Worm (Caenorhabditis elegans) whole organism, early embryonic: ENCODE results near the gene W02B12.11.

Source experiments
- B0310.2 ChIP-seq: sonication (generic microtip); optimal IDR thresholded peaks from 2 replicates; lab custom pipeline; 2016; ENCODE audit warnings: mild to moderate bottlenecking, missing genetic modification characterization, missing compliant biosample characterization
- F13C5.2 ChIP-seq: sonication (generic microtip); optimal IDR thresholded peaks from 2 replicates; lab custom pipeline; 2017; ENCODE audit warnings: mild to moderate bottlenecking, missing genetic modification characterization, inconsistent platforms, missing compliant biosample characterization
- aly-1 ChIP-seq: sonication (generic microtip); optimal IDR thresholded peaks from 2 replicates; lab custom pipeline; 2016; ENCODE audit warnings: missing genetic modification characterization, missing compliant biosample characterization
- ama-1 ChIP-seq: fragments of 150-350 bp; optimal IDR thresholded peaks from 2 replicates; lab custom pipeline; 2014
- ceh-13 ChIP-seq: fragments of 200-800 bp; sonication (Bioruptor generic); optimal IDR thresholded peaks from 2 replicates; lab custom pipeline; 2018; ENCODE audit warnings: mild to moderate bottlenecking, missing genetic modification characterization, missing compliant biosample characterization
- ceh-36 ChIP-seq: sonication (generic microtip); optimal IDR thresholded peaks from 2 replicates; lab custom pipeline; 2016; ENCODE audit warnings: missing genetic modification characterization, inconsistent platforms, missing compliant biosample characterization
- ets-7 ChIP-seq: sonication (generic microtip); optimal IDR thresholded peaks from 2 replicates; lab custom pipeline; 2016; ENCODE audit warnings: missing genotype, missing genetic modification characterization, missing compliant biosample characterization
- flt-1 ChIP-seq: fragments of 200-800 bp; sonication (Bioruptor generic); IDR thresholded peaks from 2 replicates; pipeline ENCODE4 v1.3.6; 2022; ENCODE audit warnings: missing genetic modification characterization, missing compliant biosample characterization
- hmbx-1 ChIP-seq: sonication (generic microtip); optimal IDR thresholded peaks from 2 replicates; lab custom pipeline; 2016; ENCODE audit warnings: mild to moderate bottlenecking, missing genetic modification characterization, missing compliant biosample characterization
- hmg-4 ChIP-seq: fragments of 200-800 bp; sonication (Bioruptor generic); optimal IDR thresholded peaks from 2 replicates; lab custom pipeline; 2018; ENCODE audit warnings: mild to moderate bottlenecking, missing genetic modification characterization, missing compliant biosample characterization
- hnd-1 ChIP-seq: sonication (generic microtip); optimal IDR thresholded peaks from 2 replicates; lab custom pipeline; 2016; ENCODE audit warnings: missing genetic modification characterization, missing compliant biosample characterization
- pes-1 ChIP-seq: fragments of 200-800 bp; sonication (Bioruptor generic); IDR thresholded peaks from 2 replicates; pipeline ENCODE4 v1.3.6; 2022; ENCODE audit warnings: missing genetic modification reagents, missing genetic modification characterization, missing compliant biosample characterization
- scrt-1 ChIP-seq: fragments of 200-800 bp; sonication (Bioruptor generic); IDR thresholded peaks from 2 replicates; pipeline ENCODE4 v1.3.6; 2022; ENCODE audit warnings: missing genetic modification characterization, missing compliant biosample characterization
- sea-1 ChIP-seq: fragments of 200-800 bp; sonication (Bioruptor generic); conservative IDR thresholded peaks from 2 replicates; pipeline ENCODE4 v1.3.6; 2022; ENCODE audit warnings: missing genetic modification characterization, missing compliant biosample characterization
- tbx-11 ChIP-seq: fragments of 200-800 bp; sonication (Bioruptor generic); IDR thresholded peaks from 2 replicates; pipeline ENCODE4 v1.3.6; 2022; ENCODE audit warnings: missing genetic modification characterization, missing compliant biosample characterization
- tbx-37 ChIP-seq: fragments of 200-800 bp; sonication (Bioruptor generic); conservative IDR thresholded peaks from 2 replicates; pipeline ENCODE4 v1.3.6; 2022; ENCODE audit warnings: missing genetic modification reagents, missing genetic modification characterization, missing compliant biosample characterization
- tra-4 ChIP-seq: sonication (generic microtip); optimal IDR thresholded peaks from 2 replicates; lab custom pipeline; 2017; ENCODE audit warnings: missing genetic modification characterization, missing compliant biosample characterization

W02B12.11 gene

ce11 chrII:11514775-11515174 lies 41.1 kb downstream of the W02B12.11 start, which contains the start of gene srh-44:
Gene srh-44 (plus strand): TSS chrII:11515075.
- no peak for TF ChIP-seq ets-7
- no peak for TF ChIP-seq tbx-37 (GFP tag; lab: Robert Waterston, UW)
- TF ChIP-seq ceh-36 = no peak
- TF ChIP-seq sea-1 = no peak
- no peak for TF ChIP-seq ama-1 (lab: Kevin White, UChicago)
- no peak for TF ChIP-seq F13C5.2 (tag; lab: Kevin White, UChicago)
- no peak for TF ChIP-seq B0310.2 (tag; lab: Kevin White, UChicago)
- TF ChIP-seq tbx-11 (GFP tag; lab: Robert Waterston, UW) = no peak
- no peak for TF ChIP-seq tra-4 (tag; lab: Kevin White, UChicago)
- no peak for TF ChIP-seq hnd-1
- TF ChIP-seq pes-1 (GFP tag; lab: Robert Waterston, UW) = no peak
- no peak for TF ChIP-seq aly-1 (tag; lab: Kevin White, UChicago)
- no peak for TF ChIP-seq flt-1 (GFP tag; lab: Robert Waterston, UW)
- TF ChIP-seq ceh-13 (GFP tag; lab: Kevin White, UChicago) = no peak
- no peak for TF ChIP-seq hmbx-1 (tag; lab: Kevin White, UChicago)
- TF ChIP-seq scrt-1 = no peak
- no peak for TF ChIP-seq hmg-4 (GFP tag; lab: Kevin White, UChicago)

ce11 chrII:11518184-11518583 lies 44.5 kb downstream of the W02B12.11 start, which contains the start of gene B0334.10:
Gene B0334.10 (plus strand): TSS chrII:11518484.
- TF ChIP-seq aly-1 (tag; lab: Kevin White, UChicago) (no peak), flt-1 (GFP tag; lab: Robert Waterston, UW) (no peak), ceh-36 (no peak), tbx-37 (GFP tag; lab: Robert Waterston, UW) (no peak), tbx-11 (GFP tag; lab: Robert Waterston, UW) (no peak), ama-1 (lab: Kevin White, UChicago) (no peak)

- no peak for TF ChIP-seq hmg-4 (GFP tag; lab: Kevin White, UChicago)
- no peak for TF ChIP-seq tbx-37 (GFP tag; lab: Robert Waterston, UW)
- TF ChIP-seq hnd-1 = no peak
- TF ChIP-seq hmbx-1 (tag; lab: Kevin White, UChicago) = no peak
- TF ChIP-seq ets-7 = no peak
- TF ChIP-seq tra-4 (tag; lab: Kevin White, UChicago) = no peak
- no peak for TF ChIP-seq ceh-13 (GFP tag; lab: Kevin White, UChicago)
- no peak for TF ChIP-seq scrt-1
- no peak for TF ChIP-seq flt-1 (GFP tag; lab: Robert Waterston, UW)
- TF ChIP-seq aly-1 (tag; lab: Kevin White, UChicago) = no peak
- no peak for TF ChIP-seq B0310.2 (tag; lab: Kevin White, UChicago)
- TF ChIP-seq F13C5.2 (tag; lab: Kevin White, UChicago) = no peak
- no peak for TF ChIP-seq sea-1
- TF ChIP-seq tbx-11 (GFP tag; lab: Robert Waterston, UW) = no peak
- no peak for TF ChIP-seq pes-1 (GFP tag; lab: Robert Waterston, UW)
Observed at ce11 chrII:11521300-11521699, 47.6 kb downstream of the W02B12.11 start, which contains the start of gene Y62F5A.10. Gene Y62F5A.10 (plus strand): TSS chrII:11521600.
